Worm (Caenorhabditis elegans) whole organism, midembryonic: Measurements from ENCODE around the gene nhr-99.

Experiments
- T22C8.4 ChIP-seq: fragments of 200-800 bp; sonication (Bioruptor generic); IDR thresholded peaks from 2 replicates; pipeline ENCODE4 v1.3.6; 2022; ENCODE audit warnings: missing genetic modification characterization, missing compliant biosample characterization
- cog-1 ChIP-seq: sonication (generic microtip); optimal IDR thresholded peaks from 2 replicates; lab custom pipeline; 2016; ENCODE audit warnings: missing genetic modification characterization, missing compliant biosample characterization
- flt-1 ChIP-seq: fragments of 200-800 bp; sonication (Bioruptor generic); IDR thresholded peaks from 2 replicates; pipeline ENCODE4 v1.3.6; 2022; ENCODE audit warnings: missing genetic modification characterization, missing compliant biosample characterization
- klf-2 ChIP-seq: fragments of 200-800 bp; sonication (Bioruptor generic); conservative IDR thresholded peaks from 2 replicates; pipeline ENCODE4 v1.3.6; 2022; ENCODE audit warnings: missing genetic modification reagents, missing genetic modification characterization, missing compliant biosample characterization
- med-1 ChIP-seq: sonication (generic microtip); optimal IDR thresholded peaks from 2 replicates; lab custom pipeline; 2017; ENCODE audit warnings: missing genetic modification characterization, mild to moderate bottlenecking, missing compliant biosample characterization, antibody characterized with exemption, missing genetic modification reagents; ENCODE audit not compliant: insufficient read depth
- ref-1 ChIP-seq: fragments of 200-800 bp; sonication (Bioruptor generic); conservative IDR thresholded peaks from 2 replicates; pipeline ENCODE4 v1.3.6; 2022; ENCODE audit warnings: missing genetic modification reagents, missing genetic modification characterization, missing compliant biosample characterization
- tab-1 ChIP-seq: fragments of 200-800 bp; sonication (Bioruptor generic); IDR thresholded peaks from 2 replicates; pipeline ENCODE4 v1.3.6; 2022; ENCODE audit warnings: missing genetic modification characterization, missing compliant biosample characterization
- ztf-23 ChIP-seq: fragments of 200-800 bp; sonication (Bioruptor generic); IDR thresholded peaks from 2 replicates; pipeline ENCODE4 v1.3.6; 2022; ENCODE audit warnings: missing genetic modification reagents, missing genetic modification characterization, missing compliant biosample characterization
- ztf-29 ChIP-seq: fragments of 200-800 bp; sonication (Bioruptor generic); IDR thresholded peaks from 2 replicates; pipeline ENCODE4 v1.3.6; 2022; ENCODE audit warnings: missing genetic modification reagents, missing genetic modification characterization, missing compliant biosample characterization

Gene nhr-99

DNA sequence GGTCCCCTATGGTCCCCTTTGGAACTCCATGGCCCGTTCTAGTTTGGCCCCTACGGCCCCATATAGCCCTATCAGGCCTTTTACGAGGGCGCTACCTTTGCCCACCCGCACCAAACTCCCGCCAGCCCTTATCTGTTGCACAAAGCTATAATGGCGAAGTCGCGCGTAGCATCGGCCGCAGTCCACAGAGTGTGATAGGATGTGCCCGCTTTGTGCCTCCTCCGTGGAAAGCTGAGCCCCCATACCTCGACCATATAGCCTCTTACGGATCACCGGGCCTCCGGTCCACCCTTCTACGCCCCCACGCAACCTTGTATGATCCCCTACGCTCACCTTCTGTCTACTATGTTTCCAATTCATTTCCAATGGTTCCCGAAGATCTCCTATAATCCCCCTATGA lies 27.6 kb upstream of the nhr-99 start:
- TF ChIP-seq ref-1 (GFP tag; lab: Robert Waterston, UW) (no peak), ztf-23 (no peak), ztf-29 (no peak), tab-1 (GFP tag; lab: Robert Waterston, UW) (0 out of 2 replicates have a peak, but pooled peaks have one; percentile 40), klf-2 (GFP tag; lab: Robert Waterston, UW) (no peak), flt-1 (GFP tag; lab: Robert Waterston, UW) (0 out of 2 replicates have a peak, but pooled peaks have one; percentile 32), cog-1 (no peak), T22C8.4 (GFP tag; lab: Robert Waterston, UW) (no peak), med-1 (GFP tag; lab: Kevin White, UChicago) (no peak)

DNA sequence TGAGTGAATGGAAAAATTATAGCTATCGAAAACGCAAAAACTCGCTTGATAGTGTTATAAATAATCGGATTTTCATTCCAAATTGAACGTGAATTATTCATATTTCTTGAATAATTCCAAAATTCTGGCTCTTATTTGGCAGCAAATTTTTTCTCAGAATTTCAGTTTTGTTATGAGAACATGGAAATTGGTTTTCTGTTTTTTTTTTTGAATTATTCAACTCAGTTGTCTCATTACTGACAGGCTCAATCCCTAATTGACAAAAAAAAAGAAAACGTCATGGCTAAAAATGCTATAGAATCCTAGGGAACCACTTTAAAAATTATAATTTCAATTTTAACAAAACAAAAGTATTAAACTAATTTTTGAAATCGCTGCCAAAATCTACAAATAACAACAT lies 25.4 kb upstream of the nhr-99 start, which contains the start of gene srh-35:
TSS of gene srh-35 (minus strand) at position 101 of the 400 bp plus-strand sequence.
- TF ChIP-seq flt-1 (GFP tag; lab: Robert Waterston, UW) (no peak), ztf-29 (no peak), ztf-23 (no peak), T22C8.4 (GFP tag; lab: Robert Waterston, UW) (no peak), ref-1 (GFP tag; lab: Robert Waterston, UW) (no peak), med-1 (GFP tag; lab: Kevin White, UChicago) (no peak), cog-1 (no peak), tab-1 (GFP tag; lab: Robert Waterston, UW) (no peak), klf-2 (GFP tag; lab: Robert Waterston, UW) (no peak)

DNA sequence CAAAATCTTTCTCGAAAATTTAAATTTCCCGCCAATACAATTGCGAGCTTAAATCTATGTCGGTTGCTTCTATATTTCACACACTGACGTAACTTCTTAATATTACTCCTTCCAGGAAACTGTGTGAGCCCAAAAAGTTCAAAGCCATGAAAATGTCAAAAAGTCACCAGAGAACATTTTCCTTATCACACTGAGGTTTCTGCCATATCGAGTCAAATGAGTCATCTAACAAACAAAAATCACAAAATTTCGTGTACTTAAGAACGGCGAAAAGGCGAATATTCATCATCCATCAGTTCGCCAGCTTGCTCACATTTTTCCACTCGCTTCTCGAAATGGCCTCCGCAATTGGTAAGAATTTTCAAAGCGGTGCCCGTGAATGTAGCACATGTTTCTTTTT lies 24.9 kb upstream of the nhr-99 start, which contains the start of gene M02H5.8:
TSS of gene M02H5.8 (plus strand) at position 297 of the 400 bp plus-strand sequence.
- no peak for TF ChIP-seq ref-1 (GFP tag; lab: Robert Waterston, UW)
- no peak for TF ChIP-seq klf-2 (GFP tag; lab: Robert Waterston, UW)
- no peak for TF ChIP-seq cog-1
- no peak for TF ChIP-seq T22C8.4 (GFP tag; lab: Robert Waterston, UW)
- TF ChIP-seq flt-1 (GFP tag; lab: Robert Waterston, UW): no peak
- no peak for TF ChIP-seq ztf-23
- TF ChIP-seq ztf-29: no peak
- no peak for TF ChIP-seq tab-1 (GFP tag; lab: Robert Waterston, UW)
- no peak for TF ChIP-seq med-1 (GFP tag; lab: Kevin White, UChicago)

DNA sequence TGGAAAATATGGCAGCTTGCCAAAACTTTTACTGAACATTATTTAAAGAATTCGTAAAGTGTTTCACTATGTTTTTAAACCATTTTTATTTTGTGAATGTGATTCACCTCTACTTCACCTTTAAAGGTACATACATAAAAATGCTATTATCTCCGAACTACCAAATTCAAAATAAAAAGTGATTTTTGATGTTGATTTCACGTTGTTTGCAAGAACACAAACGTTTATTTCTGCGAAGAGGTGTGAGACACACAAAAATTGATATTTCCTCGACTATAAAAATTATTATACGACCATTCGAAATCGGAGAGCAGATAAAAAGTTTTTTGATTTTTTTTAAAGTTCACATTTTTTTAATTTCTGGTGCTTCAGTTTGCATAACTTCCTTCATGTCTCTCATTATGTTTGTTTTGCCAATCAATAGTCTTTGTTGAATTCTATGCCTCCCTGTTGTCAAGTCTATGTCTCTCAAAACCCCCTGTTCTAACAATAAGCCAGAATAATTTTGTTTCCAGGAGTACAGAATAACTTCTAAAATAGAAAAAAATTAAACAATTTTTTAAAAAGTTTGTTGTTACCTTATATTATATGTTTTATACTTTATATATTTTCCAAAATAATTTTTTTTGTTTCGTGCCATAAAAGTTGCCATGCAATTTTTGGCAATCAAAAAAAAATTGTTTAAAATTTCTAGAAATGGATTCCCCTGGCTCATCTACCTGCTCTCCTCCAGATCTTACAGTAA lies 23.6 kb upstream of the nhr-99 start, which contains the start of gene nhr-123:
TSS of gene nhr-123 (plus strand) at position 695 of the 745 bp plus-strand sequence.
- TF ChIP-seq ref-1 (GFP tag; lab: Robert Waterston, UW) (no peak), klf-2 (GFP tag; lab: Robert Waterston, UW) (no peak), flt-1 (GFP tag; lab: Robert Waterston, UW) (no peak), med-1 (GFP tag; lab: Kevin White, UChicago) (no peak), tab-1 (GFP tag; lab: Robert Waterston, UW) (no peak), ztf-23 (no peak), cog-1 (no peak), ztf-29 (no peak), T22C8.4 (GFP tag; lab: Robert Waterston, UW) (no peak)

DNA sequence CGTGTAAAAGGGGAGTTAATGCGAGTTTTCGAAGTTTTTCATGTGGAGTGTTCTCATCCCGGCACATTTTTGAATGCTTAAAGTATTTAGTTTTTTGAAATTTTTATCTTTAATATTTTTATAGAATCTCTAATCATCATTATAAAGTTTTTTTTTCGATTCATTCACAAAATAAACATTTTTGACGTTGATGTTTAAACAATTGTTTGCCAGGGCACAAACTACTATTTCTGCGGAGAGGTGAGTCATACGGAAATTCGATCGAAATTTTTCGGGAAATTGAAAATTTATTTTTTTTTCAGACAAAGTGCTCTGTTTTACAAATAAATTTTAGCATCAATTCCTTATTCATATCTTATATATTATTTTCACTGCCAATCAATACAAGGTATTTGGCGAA lies 21.0 kb upstream of the nhr-99 start, which contains the start of gene nhr-98:
TSS of gene nhr-98 (plus strand) at position 301 of the 400 bp plus-strand sequence.
- TF ChIP-seq tab-1 (GFP tag; lab: Robert Waterston, UW): no peak
- TF ChIP-seq ref-1 (GFP tag; lab: Robert Waterston, UW): no peak
- no peak for TF ChIP-seq med-1 (GFP tag; lab: Kevin White, UChicago)
- no peak for TF ChIP-seq ztf-29
- TF ChIP-seq klf-2 (GFP tag; lab: Robert Waterston, UW): no peak
- TF ChIP-seq ztf-23: no peak

DNA sequence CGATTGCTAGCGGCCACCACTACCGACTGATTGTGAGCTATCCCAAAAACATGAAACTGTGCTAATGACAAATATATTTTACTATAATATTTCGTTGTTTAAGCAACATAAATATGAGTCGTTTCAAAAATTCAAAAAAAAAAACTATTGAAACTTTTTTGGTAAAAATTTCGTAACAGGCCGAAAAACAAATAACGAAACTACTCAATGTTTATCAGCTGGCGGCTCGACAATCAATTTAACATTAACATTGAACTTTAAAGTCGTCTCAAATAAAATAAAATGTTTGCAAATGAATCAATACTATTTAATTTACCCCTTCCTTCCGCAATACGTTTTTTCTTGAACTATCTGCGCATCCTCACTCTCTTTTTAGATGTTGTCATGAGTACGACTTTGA lies 16.7 kb upstream of the nhr-99 start:
- no peak for TF ChIP-seq ztf-29
- TF ChIP-seq tab-1 (GFP tag; lab: Robert Waterston, UW): no peak
- TF ChIP-seq klf-2 (GFP tag; lab: Robert Waterston, UW): no peak
- no peak for TF ChIP-seq med-1 (GFP tag; lab: Kevin White, UChicago)
- TF ChIP-seq cog-1: no peak
- no peak for TF ChIP-seq T22C8.4 (GFP tag; lab: Robert Waterston, UW)
- TF ChIP-seq ref-1 (GFP tag; lab: Robert Waterston, UW): no peak
- TF ChIP-seq flt-1 (GFP tag; lab: Robert Waterston, UW): no peak
- no peak for TF ChIP-seq ztf-23

DNA sequence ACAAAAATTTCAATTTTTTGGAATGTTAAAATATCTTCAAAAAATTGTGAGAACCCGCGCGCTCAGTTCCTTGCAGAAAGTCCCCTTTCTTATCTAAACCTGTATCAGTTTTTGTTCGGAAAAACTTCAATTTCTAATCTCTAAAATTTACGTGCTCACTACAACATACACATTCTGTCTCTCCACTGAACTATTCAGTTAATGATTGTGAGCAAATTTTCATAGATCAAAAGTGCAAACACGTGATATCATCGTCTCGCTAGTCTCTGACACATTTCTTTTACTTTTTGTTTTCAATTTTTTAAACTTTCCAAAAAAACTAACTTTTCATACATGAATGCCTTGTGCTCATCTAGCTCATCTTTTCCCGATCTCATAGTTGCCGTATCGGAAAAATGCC lies 15.1 kb upstream of the nhr-99 start, which contains the start of gene nhr-203:
TSS of gene nhr-203 (plus strand) at position 332 of the 400 bp plus-strand sequence.
- TF ChIP-seq klf-2 (GFP tag; lab: Robert Waterston, UW): no peak
- TF ChIP-seq tab-1 (GFP tag; lab: Robert Waterston, UW): no peak
- TF ChIP-seq cog-1: no peak
- no peak for TF ChIP-seq ztf-23
- no peak for TF ChIP-seq T22C8.4 (GFP tag; lab: Robert Waterston, UW)
- no peak for TF ChIP-seq med-1 (GFP tag; lab: Kevin White, UChicago)
- TF ChIP-seq flt-1 (GFP tag; lab: Robert Waterston, UW): no peak
- TF ChIP-seq ref-1 (GFP tag; lab: Robert Waterston, UW): no peak
- TF ChIP-seq ztf-29: no peak

DNA sequence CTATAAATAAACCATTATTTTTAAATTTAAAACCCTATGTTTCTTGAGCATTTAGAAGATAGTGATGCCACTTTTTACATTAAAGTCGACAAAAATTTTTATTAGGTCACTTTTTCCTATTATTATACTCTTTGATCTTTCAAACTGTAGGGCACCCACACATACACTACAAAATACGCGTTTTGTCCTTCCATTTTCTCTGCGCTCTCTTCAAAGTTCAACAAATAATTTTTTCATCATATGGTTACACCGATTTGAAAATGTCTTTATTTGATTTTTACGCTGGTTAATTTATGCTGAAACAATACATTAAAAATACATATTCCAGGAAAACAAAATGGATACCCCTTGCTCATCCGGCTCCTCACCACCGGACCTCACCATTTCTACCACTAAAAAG lies 12.3 kb upstream of the nhr-99 start, which contains the start of gene nhr-202:
TSS of gene nhr-202 (plus strand) at position 326 of the 400 bp plus-strand sequence.
- TF ChIP-seq tab-1 (GFP tag; lab: Robert Waterston, UW) (no peak), med-1 (GFP tag; lab: Kevin White, UChicago) (no peak), ref-1 (GFP tag; lab: Robert Waterston, UW) (no peak), ztf-23 (no peak), cog-1 (no peak), flt-1 (GFP tag; lab: Robert Waterston, UW) (no peak), T22C8.4 (GFP tag; lab: Robert Waterston, UW) (no peak), klf-2 (GFP tag; lab: Robert Waterston, UW) (no peak), ztf-29 (no peak)

DNA sequence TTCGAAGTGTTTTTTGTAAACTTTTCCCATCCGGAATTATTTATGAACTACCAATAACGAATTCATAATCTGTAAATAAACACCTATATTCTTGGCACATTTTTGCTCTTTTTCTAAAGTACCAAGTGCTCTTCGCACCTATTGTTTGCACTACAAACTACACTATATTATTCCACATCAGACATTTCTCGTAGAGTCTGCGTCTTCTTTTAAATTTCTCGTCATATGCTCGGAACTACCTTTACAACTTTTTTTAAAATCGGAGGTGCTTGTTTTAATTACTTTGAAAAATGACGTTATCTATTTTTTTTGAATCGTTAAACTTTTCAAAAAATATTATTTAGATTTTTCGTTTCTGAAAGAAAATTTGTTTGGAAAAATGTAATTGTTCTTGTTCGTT lies 9.8 kb upstream of the nhr-99 start, which contains the start of gene nhr-201:
TSS of gene nhr-201 (plus strand) at position 29 of the 400 bp plus-strand sequence.
- no peak for TF ChIP-seq ztf-29
- TF ChIP-seq cog-1: no peak
- no peak for TF ChIP-seq med-1 (GFP tag; lab: Kevin White, UChicago)
- TF ChIP-seq tab-1 (GFP tag; lab: Robert Waterston, UW): no peak
- no peak for TF ChIP-seq ztf-23
- no peak for TF ChIP-seq ref-1 (GFP tag; lab: Robert Waterston, UW)
- no peak for TF ChIP-seq klf-2 (GFP tag; lab: Robert Waterston, UW)
- TF ChIP-seq flt-1 (GFP tag; lab: Robert Waterston, UW): no peak
- TF ChIP-seq T22C8.4 (GFP tag; lab: Robert Waterston, UW): no peak
